Fruit fly (Drosophila melanogaster) whole organism, wandering third instar larva: ENCODE measurements around the gene Tbcc.

Experiments
- Abd-B ChIP-seq: fragments of >200 bp; optimal IDR thresholded peaks from 2 replicates; lab custom pipeline; 2017; ENCODE audit warnings: missing biosample characterization, missing genetic modification characterization
- CG32264 ChIP-seq: fragments of 200-800 bp; sonication (Bioruptor generic); optimal IDR thresholded peaks from 2 replicates; lab custom pipeline; 2016; ENCODE audit warnings: missing biosample characterization, missing genetic modification characterization
- CG9705 ChIP-seq: fragments of 200-800 bp; sonication (Bioruptor generic); optimal IDR thresholded peaks from 2 replicates; lab custom pipeline; 2018; ENCODE audit warnings: missing biosample characterization, mild to moderate bottlenecking, missing genetic modification characterization
- CrebA ChIP-seq: fragments of 200-800 bp; sonication (Bioruptor generic); optimal IDR thresholded peaks from 2 replicates; lab custom pipeline; 2016; ENCODE audit warnings: missing biosample characterization, mild to moderate bottlenecking, missing genetic modification characterization, borderline replicate concordance
- Dfd ChIP-seq: fragments of >200 bp; optimal IDR thresholded peaks from 2 replicates; lab custom pipeline; 2017; ENCODE audit warnings: missing biosample characterization, missing genetic modification characterization
- Dif ChIP-seq: fragments of 200-275, 200-300 bp; sonication (Bioruptor generic); optimal IDR thresholded peaks from 2 replicates; lab custom pipeline; 2018; ENCODE audit warnings: missing biosample characterization, missing genetic modification characterization; ENCODE audit not compliant: partially characterized antibody
- GATAd ChIP-seq: sonication (Bioruptor generic); optimal IDR thresholded peaks from 2 replicates; lab custom pipeline; 2016; ENCODE audit warnings: missing biosample characterization, missing genetic modification characterization
- HLH106 ChIP-seq: fragments of 200-800 bp; optimal IDR thresholded peaks from 3 replicates; lab custom pipeline; 2019; ENCODE audit warnings: missing biosample characterization, mild to moderate bottlenecking, missing genetic modification characterization, moderate library complexity
- Hnf4 ChIP-seq: fragments of 200-800 bp; sonication (Bioruptor generic); optimal IDR thresholded peaks from 2 replicates; lab custom pipeline; 2016; ENCODE audit warnings: missing biosample characterization, mild to moderate bottlenecking, missing genetic modification characterization
- Hr78 ChIP-seq: fragments of >200 bp; optimal IDR thresholded peaks from 2 replicates; lab custom pipeline; 2017; ENCODE audit warnings: missing biosample characterization, missing genetic modification characterization
- Hr83 ChIP-seq: fragments of 200-300 bp; sonication (Bioruptor generic); optimal IDR thresholded peaks from 2 replicates; lab custom pipeline; 2016; ENCODE audit warnings: missing biosample characterization, mild to moderate bottlenecking, missing genetic modification characterization, moderate library complexity; ENCODE audit not compliant: poor library complexity, severe bottlenecking
- Jra ChIP-seq: sonication (Bioruptor generic); optimal IDR thresholded peaks from 2 replicates; lab custom pipeline; 2016; ENCODE audit warnings: missing biosample characterization, missing genetic modification characterization
- Mio ChIP-seq: sonication (Bioruptor generic); optimal IDR thresholded peaks from 2 replicates; lab custom pipeline; 2016; ENCODE audit warnings: missing biosample characterization, missing genetic modification characterization
- Myc ChIP-seq: fragments of >200 bp; optimal IDR thresholded peaks from 2 replicates; lab custom pipeline; 2017
- N ChIP-seq: fragments of >200 bp; optimal IDR thresholded peaks from 2 replicates; lab custom pipeline; 2018; ENCODE audit warnings: missing biosample characterization, missing external identifiers, missing genetic modification characterization
- OdsH ChIP-seq: fragments of 200-800 bp; sonication (Bioruptor generic); optimal IDR thresholded peaks from 2 replicates; lab custom pipeline; 2016; ENCODE audit warnings: missing biosample characterization, mild to moderate bottlenecking, missing genetic modification characterization
- Rel ChIP-seq, 2 experiments: fragments of 200-800 bp; sonication (Bioruptor generic) in 1 of 2; optimal IDR thresholded peaks; 2 replicates in 1 of 2; 3 replicates in 1 of 2; lab custom pipeline; 2016 to 2019; ENCODE audit warnings: mild to moderate bottlenecking in 2 of 2, missing biosample characterization in 2 of 2, missing genetic modification characterization in 2 of 2, moderate library complexity in 1 of 2
- Sp1 ChIP-seq: fragments of 200-800 bp; sonication (Bioruptor generic); optimal IDR thresholded peaks from 3 replicates; lab custom pipeline; 2019; ENCODE audit warnings: missing biosample characterization, mild to moderate bottlenecking, missing genetic modification characterization, moderate library complexity
- Vsx2 ChIP-seq: fragments of 200-300, 225-300 bp; sonication (Bioruptor generic); optimal IDR thresholded peaks from 2 replicates; lab custom pipeline; 2018; ENCODE audit warnings: missing biosample characterization, missing genetic modification characterization; ENCODE audit not compliant: partially characterized antibody
- br ChIP-seq: fragments of 200-800 bp; sonication (Bioruptor generic); optimal IDR thresholded peaks from 2 replicates; lab custom pipeline; 2016; ENCODE audit warnings: missing biosample characterization, missing genetic modification characterization
- brk ChIP-seq: fragments of 200-800 bp; sonication (Bioruptor generic); optimal IDR thresholded peaks from 2 replicates; lab custom pipeline; 2016; ENCODE audit warnings: missing biosample characterization, mild to moderate bottlenecking, missing genetic modification characterization
- dl ChIP-seq, 2 experiments: fragments of 175-275, 200-275 bp in 1 of 2; fragments of 200-275 bp in 1 of 2; sonication (Bioruptor generic); optimal IDR thresholded peaks; lab custom pipeline; 2018; ENCODE audit warnings: mild to moderate bottlenecking in 2 of 2, missing biosample characterization in 2 of 2, missing genetic modification characterization in 2 of 2, moderate library complexity in 2 of 2; ENCODE audit not compliant: partially characterized antibody in 2 of 2, insufficient read depth in 1 of 2
- dsf ChIP-seq: sonication (Bioruptor generic); optimal IDR thresholded peaks from 2 replicates; lab custom pipeline; 2016; ENCODE audit warnings: missing biosample characterization, missing genetic modification characterization, borderline replicate concordance
- ey ChIP-seq: fragments of 200-800 bp; sonication (Bioruptor generic); optimal IDR thresholded peaks from 2 replicates; lab custom pipeline; 2016; ENCODE audit warnings: missing biosample characterization, missing genetic modification characterization
- foxo ChIP-seq, 2 experiments: fragments of 200-800 bp; sonication (Bioruptor generic); optimal IDR thresholded peaks; 2 replicates in 1 of 2; 3 replicates in 1 of 2; lab custom pipeline; 2016 to 2017; ENCODE audit warnings: missing biosample characterization in 2 of 2, missing genetic modification characterization in 2 of 2
- fru ChIP-seq: fragments of 200-800 bp; sonication (Bioruptor generic); optimal IDR thresholded peaks from 3 replicates; lab custom pipeline; 2016; ENCODE audit warnings: missing biosample characterization, mild to moderate bottlenecking, missing genetic modification characterization
- h ChIP-seq: fragments of 200-800 bp; sonication (Bioruptor generic); optimal IDR thresholded peaks from 3 replicates; lab custom pipeline; 2016; ENCODE audit warnings: missing biosample characterization, mild to moderate bottlenecking, missing genetic modification characterization
- jim ChIP-seq: fragments of 175-275, 200-325 bp; sonication (Bioruptor generic); optimal IDR thresholded peaks from 2 replicates; lab custom pipeline; 2016; ENCODE audit warnings: missing biosample characterization, mild to moderate bottlenecking, missing genetic modification characterization
- lola ChIP-seq: fragments of >200 bp; optimal IDR thresholded peaks from 2 replicates; lab custom pipeline; 2017; ENCODE audit warnings: missing biosample characterization, missing genetic modification characterization
- pan ChIP-seq: fragments of >200 bp; optimal IDR thresholded peaks from 2 replicates; lab custom pipeline; 2017
- psq ChIP-seq: fragments of 200-800 bp; sonication (Bioruptor generic); optimal IDR thresholded peaks from 3 replicates; lab custom pipeline; 2017; ENCODE audit warnings: missing biosample characterization, mild to moderate bottlenecking, missing genetic modification characterization, moderate library complexity
- rgr ChIP-seq: fragments of 200-800 bp; sonication (Bioruptor generic); optimal IDR thresholded peaks from 3 replicates; lab custom pipeline; 2016; ENCODE audit warnings: missing biosample characterization, mild to moderate bottlenecking, missing genetic modification characterization
- tai ChIP-seq: sonication (Bioruptor generic); optimal IDR thresholded peaks from 2 replicates; lab custom pipeline; 2016; ENCODE audit warnings: missing biosample characterization, missing genetic modification characterization
- usp ChIP-seq: fragments of >200 bp; optimal IDR thresholded peaks from 2 replicates; lab custom pipeline; 2017; ENCODE audit warnings: missing biosample characterization, missing genetic modification characterization
- woc ChIP-seq: sonication (Bioruptor generic); optimal IDR thresholded peaks from 2 replicates; lab custom pipeline; 2016; ENCODE audit warnings: missing biosample characterization, mild to moderate bottlenecking, missing genetic modification characterization

The Tbcc gene

DNA sequence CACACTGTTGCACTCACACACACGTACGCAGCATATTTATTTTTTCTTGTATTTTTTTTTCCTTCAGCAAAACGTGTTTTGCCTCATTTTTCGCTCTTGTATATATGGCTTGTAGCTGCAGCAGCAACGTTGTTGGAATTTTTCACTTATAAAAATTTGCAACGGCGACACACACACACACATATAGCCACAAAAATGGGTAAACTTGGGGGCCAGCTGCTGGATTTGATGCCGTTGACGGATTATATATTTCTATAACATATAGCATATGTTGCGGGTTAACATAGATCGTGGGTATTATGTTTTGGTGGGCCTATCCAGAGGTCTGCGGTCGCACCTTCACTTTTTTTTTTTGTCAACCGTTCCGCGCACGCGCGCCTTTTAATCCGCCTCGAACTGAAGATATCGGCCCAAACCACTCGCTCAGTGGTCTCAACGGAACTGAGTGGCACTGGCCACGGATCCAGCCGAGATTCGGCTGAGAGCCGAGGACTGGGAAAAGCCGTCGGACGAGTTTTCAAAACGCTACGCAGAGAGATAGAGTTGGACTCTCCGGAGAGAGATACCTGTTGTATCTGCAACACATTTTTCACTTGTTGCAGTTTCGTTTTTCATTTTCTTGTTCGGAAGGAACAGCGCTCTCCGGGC is 33.9 kb upstream of the Tbcc start, which contains the start of gene ft:
Gene ft, minus strand, starts transcription at position 443 of the 648 bp plus-strand sequence.
- TF ChIP-seq Dif (GFP tag; lab: Kevin White, UChicago) (peak; percentile 81), Mio (GFP tag; lab: Kevin White, UChicago) (no peak), dl (GFP tag; optimal IDR thresholded peaks at IDR 0.05; lab: Kevin White, UChicago; ENCODE audit: insufficient read depth in 1 of 2, partially characterized antibody in 2 of 2) (peak; percentile 17 to 36), Vsx2 (GFP tag; lab: Kevin White, UChicago) (peak; percentile 77), Hnf4 (GFP tag; lab: Kevin White, UChicago) (peak; percentile 5), Hr83 (GFP tag; lab: Kevin White, UChicago) (peak; percentile 1), Jra (GFP tag; lab: Kevin White, UChicago) (no peak), Sp1 (peak; percentile 2)

DNA sequence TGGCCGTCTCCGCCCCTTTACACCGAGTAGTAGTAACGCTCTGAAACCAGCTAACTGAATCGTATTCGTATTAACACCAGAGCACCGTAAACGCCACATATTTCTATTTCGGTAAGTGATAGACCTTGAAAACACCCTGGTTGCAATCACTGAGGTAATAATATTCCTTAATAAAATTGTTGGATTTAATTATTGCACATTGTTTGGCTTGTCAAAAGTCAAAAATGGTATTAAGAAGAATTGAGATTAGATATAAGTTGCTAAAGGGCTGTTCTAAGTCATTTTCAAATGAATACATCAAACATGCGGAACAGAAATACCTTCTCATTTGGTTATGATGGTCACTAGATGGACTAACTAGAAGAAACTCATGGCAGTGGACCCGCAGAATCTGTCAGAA is 31.2 kb upstream of the Tbcc start:
- TF ChIP-seq Dfd (no peak), ey (GFP tag; lab: Kevin White, UChicago) (no peak), fru (GFP tag; lab: Kevin White, UChicago) (no peak), Vsx2 (GFP tag; lab: Kevin White, UChicago) (no peak), usp (GFP tag; lab: Kevin White, UChicago) (no peak), Dif (GFP tag; lab: Kevin White, UChicago) (no peak), jim (GFP tag; lab: Kevin White, UChicago) (no peak), woc (GFP tag; lab: Kevin White, UChicago) (no peak), OdsH (no peak), Jra (GFP tag; lab: Kevin White, UChicago) (no peak), CG9705 (no peak), Hr78 (no peak), rgr (GFP tag; lab: Kevin White, UChicago) (no peak), HLH106 (tag; lab: Kevin White, UChicago) (no peak), CG32264 (GFP tag; lab: Kevin White, UChicago) (no peak), Mio (GFP tag; lab: Kevin White, UChicago) (no peak), Sp1 (no peak), h (GFP tag; lab: Kevin White, UChicago) (no peak), Rel (GFP tag; optimal IDR thresholded peaks at IDR 0.05; lab: Kevin White, UChicago) (no peak), Rel (tag; optimal IDR thresholded peaks at IDR 0.05; lab: Kevin White, UChicago) (no peak)

DNA sequence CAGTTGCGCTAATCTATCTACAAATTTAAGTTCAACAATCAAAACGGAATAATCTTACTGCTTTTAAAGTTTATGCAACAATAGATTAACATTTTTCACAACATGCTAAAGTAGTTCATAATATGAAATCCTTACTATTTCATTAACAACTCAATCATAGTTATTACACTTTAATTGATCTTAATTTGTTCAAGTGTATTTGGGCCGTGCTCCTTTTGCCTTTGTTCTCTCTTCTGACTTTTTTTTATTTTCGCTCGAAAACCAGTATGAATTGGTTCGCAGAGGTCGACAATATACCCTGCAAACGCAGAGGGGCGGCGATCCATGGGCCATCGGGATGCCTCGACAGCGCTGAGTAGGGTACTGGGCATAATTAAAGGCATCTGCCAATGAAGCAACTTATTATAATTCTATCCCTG is 23.8 kb upstream of the Tbcc start:
- no peak for TF ChIP-seq Mio (GFP tag; lab: Kevin White, UChicago)
- TF ChIP-seq OdsH, result peak; percentile 22
- TF ChIP-seq jim (GFP tag; lab: Kevin White, UChicago), result no peak
- TF ChIP-seq Dif (GFP tag; lab: Kevin White, UChicago), result no peak
- TF ChIP-seq CG32264 (GFP tag; lab: Kevin White, UChicago), result no peak
- no peak for TF ChIP-seq usp (GFP tag; lab: Kevin White, UChicago)
- TF ChIP-seq psq (GFP tag; lab: Kevin White, UChicago), result peak; percentile 4
- TF ChIP-seq dl (GFP tag; optimal IDR thresholded peaks at IDR 0.05; lab: Kevin White, UChicago; ENCODE audit: insufficient read depth in 1 of 2, partially characterized antibody in 2 of 2), result no peak
- TF ChIP-seq h (GFP tag; lab: Kevin White, UChicago), result peak; percentile 28
- no peak for TF ChIP-seq Myc
- peak; percentile 40 for TF ChIP-seq Hr83 (GFP tag; lab: Kevin White, UChicago)
- TF ChIP-seq foxo (GFP tag; optimal IDR thresholded peaks at IDR 0.05; lab: Kevin White, UChicago), result peak in 1 of 2 experiments; percentile 39
- TF ChIP-seq Abd-B (GFP tag; lab: Kevin White, UChicago), result no peak
- peak; percentile 25 for TF ChIP-seq fru (GFP tag; lab: Kevin White, UChicago)
- peak; percentile 37 for TF ChIP-seq br (GFP tag; lab: Kevin White, UChicago)
- TF ChIP-seq ey (GFP tag; lab: Kevin White, UChicago), result peak; percentile 30
- no peak for TF ChIP-seq pan (lab: Kevin White, UChicago)
- TF ChIP-seq Sp1, result peak; percentile 34
- TF ChIP-seq woc (GFP tag; lab: Kevin White, UChicago), result peak; percentile 76
- TF ChIP-seq Vsx2 (GFP tag; lab: Kevin White, UChicago), result no peak
- TF ChIP-seq HLH106 (tag; lab: Kevin White, UChicago), result peak; percentile 75
- peak; percentile 35 for TF ChIP-seq rgr (GFP tag; lab: Kevin White, UChicago)

DNA sequence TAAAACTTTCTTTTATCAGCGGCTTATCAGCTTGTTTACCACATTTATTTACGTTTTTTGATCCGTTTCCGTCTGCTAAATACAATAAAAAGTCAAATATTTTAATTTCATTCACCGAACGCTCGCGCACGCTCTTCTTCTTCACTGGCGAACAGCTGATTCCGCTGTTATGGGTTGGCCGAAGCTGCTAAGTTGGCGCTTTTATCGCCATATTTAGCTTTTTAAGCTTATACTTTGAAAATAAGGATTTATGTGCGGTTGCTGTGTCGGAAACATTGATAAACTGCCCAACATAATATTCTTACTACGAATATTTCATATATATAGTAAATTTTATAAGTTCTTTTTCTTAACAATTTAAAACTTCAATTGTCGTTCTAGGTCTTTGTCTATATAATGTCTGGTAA is 10.3 kb upstream of the Tbcc start, which contains the start of gene Naprt:
Gene Naprt, minus strand, starts transcription at position 159 of the 407 bp plus-strand sequence.
- TF ChIP-seq jim (GFP tag; lab: Kevin White, UChicago) (no peak), br (GFP tag; lab: Kevin White, UChicago) (no peak), Vsx2 (GFP tag; lab: Kevin White, UChicago) (no peak), lola (GFP tag; lab: Kevin White, UChicago) (no peak), Dfd (no peak), CG32264 (GFP tag; lab: Kevin White, UChicago) (no peak), N (GFP tag; lab: Kevin White, UChicago) (no peak), ey (GFP tag; lab: Kevin White, UChicago) (peak; percentile 30), Hnf4 (GFP tag; lab: Kevin White, UChicago) (no peak), foxo (GFP tag; optimal IDR thresholded peaks at IDR 0.05; lab: Kevin White, UChicago) (peak in 1 of 2 experiments; percentile 7), dsf (GFP tag; lab: Kevin White, UChicago) (no peak), h (GFP tag; lab: Kevin White, UChicago) (no peak), brk (no peak), Dif (GFP tag; lab: Kevin White, UChicago) (no peak), tai (no peak), Hr78 (no peak), pan (lab: Kevin White, UChicago) (no peak), GATAd (GFP tag; lab: Kevin White, UChicago) (no peak), rgr (GFP tag; lab: Kevin White, UChicago) (no peak), woc (GFP tag; lab: Kevin White, UChicago) (peak; percentile 34), Hr83 (GFP tag; lab: Kevin White, UChicago) (no peak), Abd-B (GFP tag; lab: Kevin White, UChicago) (no peak), CG9705 (no peak), fru (GFP tag; lab: Kevin White, UChicago) (no peak), CrebA (GFP tag; lab: Kevin White, UChicago) (no peak)
